Worm (Caenorhabditis elegans): ENCODE measurements around the gene Y75B12B.11.

DNA sequence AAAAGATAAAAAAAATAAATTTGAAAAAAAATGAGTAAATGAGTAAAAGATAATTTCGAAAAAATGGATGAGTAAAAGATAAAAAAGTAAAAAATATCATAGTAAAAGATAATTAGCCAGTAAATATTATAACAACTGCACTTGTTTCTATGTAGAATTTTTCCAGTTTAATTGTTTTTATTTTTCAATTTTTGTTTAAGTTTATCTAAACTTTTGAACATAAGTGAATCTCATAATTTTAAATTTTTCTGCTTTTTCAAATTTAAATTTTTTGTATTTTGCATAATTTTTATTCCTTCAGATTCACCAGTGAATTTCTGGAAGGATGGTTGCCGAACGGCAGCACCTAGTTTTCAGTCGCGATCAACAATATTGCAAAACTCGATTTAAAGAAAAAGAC lies 50.2 kb downstream of the Y75B12B.11 start, which contains the start of gene chil-12:
- TF ChIP-seq ahr-1 (tag; optimal IDR thresholded peaks at IDR 0.05) (no peak), fkh-10 (GFP tag; optimal IDR thresholded peaks at IDR 0.05) (no peak), dmd-4 (tag; optimal IDR thresholded peaks at IDR 0.05; ENCODE audit: borderline replicate concordance) (no peak), ama-1 (optimal IDR thresholded peaks at IDR 0.05) (no peak), pha-4 (tag; optimal IDR thresholded peaks at IDR 0.05) (no peak), elt-2 (tag; optimal IDR thresholded peaks at IDR 0.05) (no peak), nhr-11 (tag; optimal IDR thresholded peaks at IDR 0.05) (no peak), pros-1 (tag; optimal IDR thresholded peaks at IDR 0.05) (no peak)
